Worm (Caenorhabditis elegans) whole organism, late embryonic: ENCODE results near the gene T21B10.4.

Experiments
- dmd-4 ChIP-seq: sonication (generic microtip); optimal IDR thresholded peaks from 2 replicates; lab custom pipeline; 2016; ENCODE audit warnings: borderline replicate concordance, missing genetic modification characterization, missing compliant biosample characterization
- hlh-13 ChIP-seq: fragments of 200-800 bp; sonication (Bioruptor generic); optimal IDR thresholded peaks from 2 replicates; lab custom pipeline; 2018; ENCODE audit warnings: mild to moderate bottlenecking, missing genetic modification characterization, missing compliant biosample characterization
- hlh-15 ChIP-seq: sonication (generic microtip); optimal IDR thresholded peaks from 2 replicates; lab custom pipeline; 2016; ENCODE audit warnings: missing genetic modification characterization, missing compliant biosample characterization
- nfya-1 ChIP-seq: sonication (generic microtip); optimal IDR thresholded peaks from 2 replicates; lab custom pipeline; 2017; ENCODE audit warnings: missing genetic modification characterization, mild to moderate bottlenecking, missing compliant biosample characterization, antibody characterized with exemption, moderate library complexity
- nhr-11 ChIP-seq: fragments of 150-350 bp; optimal IDR thresholded peaks from 2 replicates; lab custom pipeline; 2014; ENCODE audit warnings: missing biosample characterization, missing genetic modification characterization
- pqm-1 ChIP-seq: sonication (generic microtip); optimal IDR thresholded peaks from 2 replicates; lab custom pipeline; 2016; ENCODE audit warnings: missing genetic modification characterization, missing compliant biosample characterization

- no peak for TF ChIP-seq nhr-11 (tag; lab: Kevin White, UChicago)
- no peak for TF ChIP-seq nfya-1 (tag; lab: Kevin White, UChicago)
- TF ChIP-seq dmd-4 (tag; lab: Kevin White, UChicago): no peak
- TF ChIP-seq hlh-13 (GFP tag; lab: Kevin White, UChicago): no peak
- no peak for TF ChIP-seq hlh-15 (tag; lab: Kevin White, UChicago)
- TF ChIP-seq pqm-1 (tag; lab: Kevin White, UChicago): no peak
Observed at ce11 chrII:8930763-8931162, 9.9 kb upstream of the T21B10.4 start, which contains the start of gene enol-1.
